Fruit fly (Drosophila melanogaster): Measurements from ENCODE around the gene Jhbp5.

Gene Jhbp5

DNA sequence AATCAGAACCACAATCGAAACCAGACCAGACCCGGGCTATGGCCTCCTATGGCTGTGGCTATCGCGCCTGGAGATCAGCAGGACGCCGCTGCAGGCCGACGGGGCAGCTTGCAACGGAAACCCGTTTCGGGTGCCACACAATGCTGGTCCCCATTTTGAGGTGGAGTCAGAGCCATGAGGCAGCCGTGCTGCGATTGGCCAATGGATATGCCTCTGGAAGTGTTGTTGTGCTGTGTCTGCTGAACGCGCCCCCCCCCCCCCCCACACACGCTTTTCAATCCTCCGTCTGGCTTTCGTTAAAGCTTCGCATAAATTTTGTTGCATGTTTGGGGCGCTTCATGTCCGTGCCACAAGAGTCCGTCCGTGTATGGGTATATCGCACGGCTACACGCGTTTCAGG lies 21.8 kb downstream of the Jhbp5 start:
- no peak for TF ChIP-seq achi (GFP tag; optimal IDR thresholded peaks at IDR 0.05)
- TF ChIP-seq CG3919 (GFP tag; optimal IDR thresholded peaks at IDR 0.05): no peak
- no peak for TF ChIP-seq cyc (GFP tag; optimal IDR thresholded peaks at IDR 0.05)
- TF ChIP-seq acj6 (GFP tag; optimal IDR thresholded peaks at IDR 0.05): no peak
- TF ChIP-seq CG6854 (GFP tag; optimal IDR thresholded peaks at IDR 0.05): no peak
- no peak for TF ChIP-seq CG15336 (GFP tag; IDR thresholded peaks at IDR 0.05)
- no peak for TF ChIP-seq Gug (GFP tag; IDR thresholded peaks at IDR 0.05)
- TF ChIP-seq CG7368 (GFP tag; optimal IDR thresholded peaks at IDR 0.05): no peak

DNA sequence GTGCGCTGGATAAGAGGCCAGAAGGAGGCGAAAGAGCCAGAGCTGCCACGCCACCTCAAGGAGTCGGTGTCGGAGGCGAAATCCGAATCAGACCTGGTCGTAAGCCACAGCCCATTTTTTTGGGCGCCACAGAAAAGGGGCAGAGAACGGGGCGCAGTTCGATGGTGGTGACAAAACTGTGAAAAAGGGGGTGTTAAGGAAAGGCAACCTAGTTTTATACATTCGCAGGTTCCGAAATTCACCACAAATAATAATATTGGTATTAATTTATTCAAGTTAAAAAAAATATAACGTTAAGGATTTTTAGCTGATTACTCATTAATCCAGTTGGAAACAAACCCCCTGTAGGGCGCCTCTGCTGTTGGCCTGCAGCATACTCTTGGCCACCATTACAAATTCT lies 22.3 kb downstream of the Jhbp5 start:
- TF ChIP-seq CG10669 (GFP tag; optimal IDR thresholded peaks at IDR 0.05): no peak
- no peak for TF ChIP-seq Blimp-1 (GFP tag; optimal IDR thresholded peaks at IDR 0.05)
- peak; percentile 1 for TF ChIP-seq Met (GFP tag; optimal IDR thresholded peaks at IDR 0.05)
- no peak for TF ChIP-seq Hr38 (GFP tag; optimal IDR thresholded peaks at IDR 0.05)
- no peak for TF ChIP-seq fd59A (GFP tag; optimal IDR thresholded peaks at IDR 0.05)
- peak; percentile 9 for TF ChIP-seq acj6 (GFP tag; optimal IDR thresholded peaks at IDR 0.05)
- TF ChIP-seq Eip78C (GFP tag): peak; percentile 63
- peak; percentile 63 for TF ChIP-seq svp (GFP tag)
- no peak for TF ChIP-seq ss (GFP tag; optimal IDR thresholded peaks at IDR 0.05)
- no peak for TF ChIP-seq Ets96B (tag; optimal IDR thresholded peaks at IDR 0.05)
- peak; percentile 11 for TF ChIP-seq lz (GFP tag; optimal IDR thresholded peaks at IDR 0.05)
- no peak for TF ChIP-seq eg (GFP tag; IDR thresholded peaks at IDR 0.05)
- TF ChIP-seq achi (GFP tag; optimal IDR thresholded peaks at IDR 0.05): no peak
- TF ChIP-seq CG8319 (GFP tag; optimal IDR thresholded peaks at IDR 0.05): no peak
- no peak for TF ChIP-seq Ets21C (GFP tag; optimal IDR thresholded peaks at IDR 0.05)
- no peak for TF ChIP-seq CG6854 (GFP tag; optimal IDR thresholded peaks at IDR 0.05)

DNA sequence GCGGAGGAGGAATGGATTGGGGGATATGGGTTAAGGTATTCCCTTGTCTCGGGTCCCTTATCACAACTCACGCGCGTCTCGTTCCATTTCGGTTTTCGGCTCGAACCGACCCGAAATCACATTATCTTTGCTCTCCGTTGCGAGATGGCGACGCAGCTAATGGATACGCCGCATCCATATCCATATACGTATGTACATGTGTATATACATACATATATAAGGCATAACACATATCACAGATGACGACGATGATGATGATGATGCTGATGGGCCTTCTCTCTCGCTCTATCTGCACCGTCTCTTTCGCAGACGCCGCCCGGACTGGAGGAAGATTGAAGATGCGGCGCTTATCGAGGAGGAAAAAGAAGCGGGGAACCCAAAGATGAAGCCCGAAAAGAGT lies 23.9 kb downstream of the Jhbp5 start:
- TF ChIP-seq svp (GFP tag) (peak; percentile 39), dac (GFP tag; optimal IDR thresholded peaks at IDR 0.05) (no peak)

- no peak for TF ChIP-seq Ets96B (tag; optimal IDR thresholded peaks at IDR 0.05)
- TF ChIP-seq vri (GFP tag; optimal IDR thresholded peaks at IDR 0.05): peak; percentile 0
- TF ChIP-seq fkh (GFP tag; optimal IDR thresholded peaks at IDR 0.05): peak; percentile 29
Observed at dm6 chr3R:16014573-16014972, 31.4 kb downstream of the Jhbp5 start.

- TF ChIP-seq CG7368 (GFP tag; optimal IDR thresholded peaks at IDR 0.05): no peak
- TF ChIP-seq CG34406 (GFP tag; optimal IDR thresholded peaks at IDR 0.05): no peak
- no peak for TF ChIP-seq CG10669 (GFP tag; optimal IDR thresholded peaks at IDR 0.05)
- no peak for TF ChIP-seq CG15336 (GFP tag; IDR thresholded peaks at IDR 0.05)
- TF ChIP-seq Sox15 (GFP tag; optimal IDR thresholded peaks at IDR 0.05): no peak
- no peak for TF ChIP-seq CG6808 (GFP tag; optimal IDR thresholded peaks at IDR 0.05)
Observed at dm6 chr3R:16013580-16013979, 32.4 kb downstream of the Jhbp5 start.

DNA sequence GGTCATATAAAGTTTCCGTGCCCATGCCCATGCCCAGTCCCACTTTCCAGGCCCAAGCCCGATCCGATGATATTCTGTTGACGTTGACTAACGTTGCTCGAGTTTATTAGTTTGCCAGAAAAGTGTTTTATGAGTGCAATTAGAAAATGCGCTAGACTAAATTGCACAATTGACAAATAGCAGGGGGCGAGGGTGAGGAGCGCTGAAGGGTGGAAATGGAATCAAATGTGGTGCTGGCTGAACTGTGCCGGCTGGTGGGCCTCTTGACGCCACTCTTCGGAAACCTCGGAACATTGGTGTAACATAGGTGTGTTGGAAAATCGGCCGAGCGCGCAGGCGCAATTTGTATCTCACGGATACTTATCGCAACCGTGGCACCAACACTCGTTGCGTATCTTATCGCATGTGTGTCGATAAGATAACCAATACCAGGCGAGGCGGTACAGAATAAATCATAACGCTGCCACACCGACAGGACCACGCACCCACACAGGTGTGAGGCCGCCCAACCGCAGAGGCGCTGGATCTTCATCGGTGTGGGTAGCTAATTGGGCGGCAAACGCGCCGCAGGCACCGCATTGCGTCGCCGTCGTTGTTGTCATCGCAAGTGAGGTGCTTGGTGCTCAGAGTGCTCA lies 34.1 kb downstream of the Jhbp5 start:
- no peak for TF ChIP-seq Blimp-1 (GFP tag; optimal IDR thresholded peaks at IDR 0.05)
- peak; percentile 72 for TF ChIP-seq vri (GFP tag; optimal IDR thresholded peaks at IDR 0.05)
- peak; percentile 58 for TF ChIP-seq fkh (GFP tag; optimal IDR thresholded peaks at IDR 0.05)

- TF ChIP-seq CG15336 (GFP tag; IDR thresholded peaks at IDR 0.05) (no peak), Gug (GFP tag; IDR thresholded peaks at IDR 0.05) (no peak), lz (GFP tag; optimal IDR thresholded peaks at IDR 0.05) (no peak), CG11762 (GFP tag; optimal IDR thresholded peaks at IDR 0.05; ENCODE audit: insufficient read depth) (no peak), Sox14 (GFP tag; optimal IDR thresholded peaks at IDR 0.05) (no peak), vri (GFP tag; optimal IDR thresholded peaks at IDR 0.05) (no peak), salr (GFP tag; optimal IDR thresholded peaks at IDR 0.05) (no peak), dsx (GFP tag; optimal IDR thresholded peaks at IDR 0.05; ENCODE audit: poor library complexity, severe bottlenecking) (no peak), CG11902 (GFP tag; optimal IDR thresholded peaks at IDR 0.05) (no peak), eg (GFP tag; IDR thresholded peaks at IDR 0.05) (no peak), CG6854 (GFP tag; optimal IDR thresholded peaks at IDR 0.05) (no peak), ss (GFP tag; optimal IDR thresholded peaks at IDR 0.05) (no peak), topi (GFP tag; optimal IDR thresholded peaks at IDR 0.05) (no peak), CG3032 (tag; optimal IDR thresholded peaks at IDR 0.05) (no peak), svp (GFP tag) (no peak), CG9139 (GFP tag; optimal IDR thresholded peaks at IDR 0.05) (no peak), net (GFP tag; optimal IDR thresholded peaks at IDR 0.05) (no peak), Blimp-1 (GFP tag; optimal IDR thresholded peaks at IDR 0.05) (no peak), Met (GFP tag; optimal IDR thresholded peaks at IDR 0.05) (no peak), fkh (GFP tag; optimal IDR thresholded peaks at IDR 0.05) (no peak)
Observed at dm6 chr3R:16010009-16010505, 35.9 kb downstream of the Jhbp5 start.

All from whole organism, prepupa.